Worm (Caenorhabditis elegans): Measurements from ENCODE around the gene nsph-4.3.

DNA sequence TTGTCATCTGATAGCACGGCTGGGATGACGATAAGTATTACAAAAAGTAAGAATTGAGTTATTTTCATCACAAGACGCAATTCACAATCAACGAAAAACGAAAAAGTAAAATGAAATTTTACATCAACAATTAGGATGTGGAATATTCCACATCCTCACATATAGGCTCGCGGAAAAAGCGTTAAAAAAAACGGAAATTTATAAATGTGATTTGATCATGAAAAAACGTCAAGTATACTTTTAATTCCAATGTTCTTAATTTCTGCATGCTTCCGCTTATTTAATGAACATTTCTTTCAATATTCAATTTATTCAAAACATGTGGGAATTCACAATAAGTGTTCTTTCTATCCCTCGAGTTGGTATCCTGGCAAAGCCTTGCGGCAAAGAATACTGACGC, 845 bp downstream of the nsph-4.3 start, which contains the start of gene T04A6.3:
- TF ChIP-seq fkh-10 (GFP tag; optimal IDR thresholded peaks at IDR 0.05) (no peak), elt-3 (tag; optimal IDR thresholded peaks at IDR 0.05) (no peak), nhr-11 (tag; optimal IDR thresholded peaks at IDR 0.05) (no peak), ztf-11 (tag; optimal IDR thresholded peaks at IDR 0.05) (no peak), egl-27 (tag; optimal IDR thresholded peaks at IDR 0.05) (no peak), dpl-1 (GFP tag; optimal IDR thresholded peaks at IDR 0.05) (no peak), nhr-77 (tag; optimal IDR thresholded peaks at IDR 0.05) (no peak)

All from whole organism, L1 larva.